Worm (Caenorhabditis elegans) whole organism, L2 larva: ENCODE data around the gene F17H10.4.

Source experiments
- C34F6.9 ChIP-seq: fragments of 150-350 bp; optimal IDR thresholded peaks from 2 replicates; lab custom pipeline; 2014; ENCODE audit warnings: missing biosample characterization, missing genetic modification characterization
- F13H6.1 ChIP-seq: sonication (generic microtip); optimal IDR thresholded peaks from 2 replicates; lab custom pipeline; 2016; ENCODE audit warnings: missing genetic modification characterization, missing compliant biosample characterization
- R02D3.7 ChIP-seq: fragments of 150-350 bp; optimal IDR thresholded peaks from 2 replicates; lab custom pipeline; 2014; ENCODE audit warnings: missing biosample characterization, missing genetic modification characterization
- Y55F3AM.14 ChIP-seq: fragments of 200-800 bp; sonication (Bioruptor generic); optimal IDR thresholded peaks from 2 replicates; lab custom pipeline; 2018; ENCODE audit warnings: mild to moderate bottlenecking, missing genetic modification characterization, missing compliant biosample characterization
- ZK546.5 ChIP-seq: sonication (generic microtip); optimal IDR thresholded peaks from 2 replicates; lab custom pipeline; 2017; ENCODE audit warnings: missing biosample characterization, missing genetic modification characterization
- blmp-1 ChIP-seq: sonication (generic microtip); optimal IDR thresholded peaks from 2 replicates; lab custom pipeline; 2017; ENCODE audit warnings: missing genetic modification characterization, mild to moderate bottlenecking, missing compliant biosample characterization, antibody characterized with exemption, moderate library complexity; ENCODE audit not compliant: insufficient read depth
- ceh-82 ChIP-seq: fragments of 150-350 bp; optimal IDR thresholded peaks from 2 replicates; lab custom pipeline; 2014; ENCODE audit warnings: missing biosample characterization, missing genetic modification characterization
- crh-2 ChIP-seq: sonication (generic microtip); optimal IDR thresholded peaks from 2 replicates; lab custom pipeline; 2017; ENCODE audit warnings: missing biosample characterization, missing genetic modification characterization
- fos-1 ChIP-seq: fragments of 150-350 bp; optimal IDR thresholded peaks from 2 replicates; lab custom pipeline; 2014; ENCODE audit warnings: missing biosample characterization, missing genetic modification characterization
- gmeb-1 ChIP-seq: fragments of 150-350 bp; optimal IDR thresholded peaks from 2 replicates; lab custom pipeline; 2014; ENCODE audit warnings: missing biosample characterization, missing genetic modification characterization
- lin-11 ChIP-seq: fragments of 150-350 bp; sonication (generic microtip); optimal IDR thresholded peaks from 2 replicates; lab custom pipeline; 2014; ENCODE audit warnings: missing biosample characterization, missing genetic modification characterization, inconsistent platforms, mixed read lengths
- lin-13 ChIP-seq: fragments of 150-350 bp; optimal IDR thresholded peaks from 2 replicates; lab custom pipeline; 2014; ENCODE audit warnings: missing biosample characterization, missing genetic modification reagents, missing genetic modification characterization
- lsy-2 ChIP-seq, 2 experiments: fragments of 150-350 bp in 1 of 2; sonication (generic microtip) in 1 of 2; optimal IDR thresholded peaks; 2 replicates each; lab custom pipeline; 2014 to 2017; ENCODE audit warnings: missing biosample characterization in 2 of 2, missing genetic modification characterization in 2 of 2
- mab-5 ChIP-seq: fragments of 150-350 bp; optimal IDR thresholded peaks from 2 replicates; lab custom pipeline; 2014; ENCODE audit warnings: missing biosample characterization, missing genetic modification characterization
- mbf-1 ChIP-seq: sonication (generic microtip); optimal IDR thresholded peaks from 2 replicates; lab custom pipeline; 2017; ENCODE audit warnings: missing biosample characterization, missing genetic modification characterization
- mdl-1 ChIP-seq, 2 experiments: fragments of 150-350 bp in 1 of 2; sonication (generic microtip) in 1 of 2; optimal IDR thresholded peaks; 2 replicates each; lab custom pipeline; 2017; ENCODE audit warnings: missing biosample characterization in 2 of 2, missing genetic modification characterization in 2 of 2
- nhr-129 ChIP-seq: fragments of 150-350 bp; optimal IDR thresholded peaks from 2 replicates; lab custom pipeline; 2014; ENCODE audit warnings: missing biosample characterization, missing genetic modification characterization
- nhr-21 ChIP-seq: fragments of 150-350 bp; optimal IDR thresholded peaks from 2 replicates; lab custom pipeline; 2014; ENCODE audit warnings: missing biosample characterization, missing genetic modification characterization
- nhr-237 ChIP-seq: fragments of 150-350 bp; optimal IDR thresholded peaks from 2 replicates; lab custom pipeline; 2014; ENCODE audit warnings: missing biosample characterization, missing genetic modification characterization
- nhr-25 ChIP-seq: fragments of 150-350 bp; sonication (generic microtip); optimal IDR thresholded peaks from 3 replicates; lab custom pipeline; 2014; ENCODE audit warnings: missing biosample characterization, missing genetic modification characterization
- nhr-77 ChIP-seq: fragments of 150-350 bp; optimal IDR thresholded peaks from 2 replicates; lab custom pipeline; 2014; ENCODE audit warnings: missing biosample characterization, missing genetic modification characterization
- sem-4 ChIP-seq: fragments of 150-350 bp; optimal IDR thresholded peaks from 2 replicates; lab custom pipeline; 2014; ENCODE audit warnings: missing biosample characterization, missing genetic modification reagents, missing genetic modification characterization
- snpc-4 ChIP-seq: fragments of 150-350 bp; optimal IDR thresholded peaks from 2 replicates; lab custom pipeline; 2014; ENCODE audit warnings: missing biosample characterization, missing genetic modification characterization
- unc-55 ChIP-seq: fragments of 150-350 bp; sonication (generic microtip); optimal IDR thresholded peaks from 3 replicates; lab custom pipeline; 2014; ENCODE audit warnings: missing biosample characterization, missing genetic modification reagents, missing genetic modification characterization
- unc-62 ChIP-seq: fragments of 150-350 bp; optimal IDR thresholded peaks from 2 replicates; lab custom pipeline; 2014; ENCODE audit warnings: missing biosample characterization, missing genetic modification reagents, missing genetic modification characterization
- ztf-11 ChIP-seq: sonication (generic microtip); optimal IDR thresholded peaks from 2 replicates; lab custom pipeline; 2017; ENCODE audit warnings: missing biosample characterization, missing genetic modification characterization
- ztf-4 ChIP-seq: fragments of 150-350 bp; optimal IDR thresholded peaks from 2 replicates; lab custom pipeline; 2014; ENCODE audit warnings: missing biosample characterization, missing genetic modification characterization

F17H10.4 gene

DNA sequence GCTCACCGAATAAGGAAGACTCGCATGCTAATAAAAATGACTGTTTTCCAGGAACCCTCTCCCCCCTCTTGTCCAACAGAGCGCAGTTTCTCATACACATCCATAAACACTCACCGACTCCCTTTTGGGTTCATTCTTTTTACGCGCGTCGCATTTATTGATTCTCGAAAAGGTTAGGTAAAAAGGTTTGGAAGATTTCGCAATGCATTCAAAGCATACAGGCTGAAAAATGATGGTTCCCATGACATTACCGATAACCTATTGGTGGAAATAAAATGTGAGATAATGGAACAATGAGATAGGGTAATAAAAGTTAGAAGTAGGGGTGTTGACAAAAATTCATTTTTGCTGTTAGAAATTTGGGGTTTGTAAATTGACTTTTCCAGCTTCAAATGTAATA is 32.2 kb upstream of the F17H10.4 start:
- no peak for TF ChIP-seq nhr-77
- peak; percentile 38 for TF ChIP-seq unc-55 (GFP tag; lab: Kevin White, UChicago)
- TF ChIP-seq, all 48 proteins: peak for 1

- no peak for TF ChIP-seq ZK546.5
- TF ChIP-seq nhr-25 (tag; lab: Kevin White, UChicago): peak; percentile 5
- no peak for TF ChIP-seq lin-11 (tag; lab: Kevin White, UChicago)
- TF ChIP-seq nhr-129 (tag; lab: Kevin White, UChicago): peak; percentile 46
These were observed 30.9 kb upstream of the F17H10.4 start for ce11 chrX:13157112-13157768.

DNA sequence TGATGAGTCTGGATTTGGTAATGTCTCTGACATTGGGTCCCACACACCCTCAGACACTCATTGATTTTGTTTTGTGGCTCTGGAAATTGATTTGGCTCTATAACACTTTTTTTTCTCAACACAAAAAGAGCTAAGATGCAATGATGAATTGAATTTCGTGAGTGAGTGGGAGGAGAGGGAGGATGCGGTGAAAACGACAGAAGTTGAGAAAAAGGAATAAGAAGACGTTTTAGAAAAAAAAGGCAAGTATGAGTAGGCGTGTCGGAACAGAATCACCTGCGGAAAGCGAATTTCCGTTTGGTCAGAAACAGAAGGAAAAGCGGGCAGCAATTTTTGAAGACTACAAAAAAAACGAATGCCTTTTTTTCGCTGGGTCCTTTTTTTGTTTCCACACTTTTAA is 29.4 kb upstream of the F17H10.4 start:
- TF ChIP-seq nhr-25 (tag; lab: Kevin White, UChicago) (no peak), lsy-2 (tag; optimal IDR thresholded peaks at IDR 0.05; lab: Kevin White, UChicago) (no peak), gmeb-1 (tag; lab: Kevin White, UChicago) (no peak), mdl-1 (tag; optimal IDR thresholded peaks at IDR 0.05; lab: Kevin White, UChicago) (no peak), ceh-82 (no peak), blmp-1 (no peak), Y55F3AM.14 (GFP tag; lab: Kevin White, UChicago) (no peak), ztf-4 (tag; lab: Kevin White, UChicago) (no peak), C34F6.9 (tag; lab: Kevin White, UChicago) (no peak), ztf-11 (tag; lab: Kevin White, UChicago) (no peak), fos-1 (tag; lab: Kevin White, UChicago) (no peak), nhr-237 (tag; lab: Kevin White, UChicago) (no peak), mbf-1 (tag; lab: Kevin White, UChicago) (no peak)

DNA sequence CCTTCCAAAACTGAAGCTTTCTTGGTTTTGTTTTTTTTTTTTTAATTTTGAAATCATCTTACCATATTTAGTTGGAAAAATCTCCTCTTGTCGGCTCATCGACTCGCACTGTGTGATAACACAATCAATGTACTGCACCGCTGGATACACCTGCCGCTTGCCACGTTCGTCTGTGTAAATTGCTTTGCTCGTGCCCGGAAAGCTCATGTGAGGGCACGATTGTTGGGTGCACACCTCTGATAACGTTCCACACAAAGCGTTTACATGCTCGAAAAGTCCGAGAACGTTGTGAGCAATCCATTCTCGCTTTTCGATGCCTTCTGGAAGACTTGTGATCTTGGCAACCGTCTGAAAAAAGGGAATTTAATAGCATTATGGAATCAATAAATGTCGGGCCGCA is 28.2 kb upstream of the F17H10.4 start:
- TF ChIP-seq unc-62 (GFP tag; lab: Kevin White, UChicago) (no peak), mab-5 (tag; lab: Kevin White, UChicago) (no peak), nhr-25 (tag; lab: Kevin White, UChicago) (no peak)
- TF ChIP-seq, all 48 proteins: peak for 0

- peak; percentile 73 for TF ChIP-seq nhr-129 (tag; lab: Kevin White, UChicago)
- TF ChIP-seq F13H6.1 (tag; lab: Kevin White, UChicago): peak; percentile 3
- peak; percentile 24 for TF ChIP-seq crh-2 (tag; lab: Kevin White, UChicago)
- TF ChIP-seq lsy-2 (tag; optimal IDR thresholded peaks at IDR 0.05; lab: Kevin White, UChicago): peak in 1 of 2 experiments; percentile 1
- TF ChIP-seq snpc-4 (tag; lab: Kevin White, UChicago): no peak
- TF ChIP-seq nhr-25 (tag; lab: Kevin White, UChicago): peak; percentile 60
- TF ChIP-seq lin-13 (GFP tag; lab: Kevin White, UChicago): no peak
- TF ChIP-seq R02D3.7 (tag; lab: Kevin White, UChicago): no peak
- peak; percentile 23 for TF ChIP-seq C34F6.9 (tag; lab: Kevin White, UChicago)
- peak; percentile 3 for TF ChIP-seq nhr-21 (tag; lab: Kevin White, UChicago)
- peak; percentile 34 for TF ChIP-seq lin-11 (tag; lab: Kevin White, UChicago)
These were observed 20.8 kb upstream of the F17H10.4 start for ce11 chrX:13147105-13147504.

DNA sequence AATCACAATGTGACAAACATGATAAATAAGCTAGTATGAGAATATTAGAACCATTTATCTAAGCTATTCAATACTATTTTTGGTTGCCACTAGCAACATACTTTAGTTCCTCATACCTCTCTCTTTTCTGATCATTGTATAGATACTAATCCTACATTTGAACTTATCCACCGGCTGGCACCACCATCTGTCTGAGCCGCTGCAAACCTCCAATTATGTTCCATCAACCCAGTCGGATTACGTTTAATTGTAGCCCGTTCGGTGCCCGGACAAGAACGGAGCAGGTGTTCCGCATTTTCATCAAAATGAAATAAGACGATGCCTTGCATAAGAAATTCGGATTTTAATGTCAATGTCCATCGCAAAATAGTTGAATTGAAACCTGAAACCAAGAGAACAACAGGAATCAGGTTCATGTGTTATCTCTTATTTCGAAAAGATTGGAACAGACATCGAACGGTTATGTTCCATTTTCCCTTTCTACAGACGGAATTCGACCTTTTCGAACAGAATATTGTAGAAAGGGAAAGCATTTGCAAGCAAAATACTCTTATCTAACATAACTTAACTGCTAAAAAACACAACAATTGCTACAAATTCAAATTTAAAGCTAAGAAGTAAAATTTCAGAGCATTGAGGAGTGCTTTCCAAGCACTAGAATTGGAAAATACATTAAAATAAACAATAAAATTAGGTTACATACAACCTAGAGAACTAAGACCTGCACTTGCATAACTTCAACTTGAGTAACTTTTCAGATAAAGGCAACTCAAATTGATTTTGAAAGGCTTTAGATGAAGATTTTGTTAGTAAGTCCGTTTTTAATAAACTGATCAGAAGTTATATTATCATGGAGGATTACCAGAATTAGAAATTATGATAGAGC is 19.9 kb upstream of the F17H10.4 start:
- TF ChIP-seq blmp-1: peak; percentile 93
- TF ChIP-seq nhr-25 (tag; lab: Kevin White, UChicago): peak; percentile 20
- TF ChIP-seq sem-4 (tag; lab: Kevin White, UChicago): no peak
